Fruit fly (Drosophila melanogaster) whole organism, embryonic: ENCODE results near the gene Gbs-70E.

Experiments used
- CG17361 ChIP-seq: fragments of 200-800 bp; sonication (Bioruptor generic); IDR thresholded peaks from 3 replicates; pipeline ENCODE4 v1.3.6; 2022; ENCODE audit warnings: missing biosample characterization, missing genetic modification characterization
- CG2129 ChIP-seq: fragments of 200-800 bp; sonication (Bioruptor generic); IDR thresholded peaks from 2 replicates; pipeline ENCODE4 v1.3.6; 2022; ENCODE audit warnings: missing biosample characterization, missing genetic modification characterization; ENCODE audit not compliant: partially characterized antibody
- CG9817 ChIP-seq: fragments of 200-800 bp; sonication (Bioruptor generic); optimal IDR thresholded peaks from 2 replicates; lab custom pipeline; 2018; ENCODE audit warnings: missing biosample characterization, mild to moderate bottlenecking, missing genetic modification characterization, moderate library complexity
- ERR ChIP-seq: fragments of 200-800 bp; sonication (Bioruptor generic); optimal IDR thresholded peaks from 2 replicates; lab custom pipeline; 2016; ENCODE audit warnings: missing biosample characterization, missing genetic modification characterization
- Scr ChIP-seq: fragments of 200-800 bp; sonication (Bioruptor generic); IDR thresholded peaks from 2 replicates; pipeline ENCODE4 v1.3.6; 2022; ENCODE audit warnings: missing biosample characterization, missing genetic modification characterization; ENCODE audit not compliant: partially characterized antibody
- ash1 ChIP-seq: fragments of 200-800 bp; sonication (Bioruptor generic); optimal IDR thresholded peaks from 2 replicates; lab custom pipeline; 2018; ENCODE audit warnings: missing biosample characterization, mild to moderate bottlenecking, missing genetic modification characterization

dm6 chr3L:14558018-14558417, 7.2 kb upstream of the Gbs-70E start:
- TF ChIP-seq ERR (GFP tag; lab: Kevin White, UChicago) = no peak
- TF ChIP-seq CG2129 (GFP tag; lab: Robert Waterston, UW) = no peak
- no peak for TF ChIP-seq ash1 (GFP tag; lab: Kevin White, UChicago)
- no peak for TF ChIP-seq CG17361 (GFP tag; lab: Robert Waterston, UW)
- no peak for TF ChIP-seq Scr (GFP tag; lab: Robert Waterston, UW)
- no peak for TF ChIP-seq CG9817 (tag; lab: Kevin White, UChicago)
